Worm (Caenorhabditis elegans) whole organism, young adult: ENCODE measurements around the gene fbxb-117.

Source experiments
- Y53G8AR.9 ChIP-seq: fragments of 200-800 bp; sonication (Bioruptor generic); conservative IDR thresholded peaks from 2 replicates; pipeline ENCODE4 v1.3.6; 2022; ENCODE audit warnings: missing genetic modification reagents, missing genetic modification characterization, missing compliant biosample characterization
- hlh-12 ChIP-seq: sonication (generic microtip); optimal IDR thresholded peaks from 2 replicates; lab custom pipeline; 2016; ENCODE audit warnings: missing genetic modification characterization, missing compliant biosample characterization
- hrde-1 ChIP-seq: sonication (generic microtip); optimal IDR thresholded peaks from 2 replicates; lab custom pipeline; 2016; ENCODE audit warnings: missing genetic modification characterization, mild to moderate bottlenecking, missing compliant biosample characterization, moderate library complexity, missing genotype, missing genetic modification reagents, borderline replicate concordance
- nhr-120 ChIP-seq: fragments of 200-800 bp; sonication (Bioruptor generic); IDR thresholded peaks from 2 replicates; pipeline ENCODE4 v1.3.6; 2022; ENCODE audit warnings: missing genetic modification characterization, missing compliant biosample characterization
- pbrm-1 ChIP-seq: fragments of 200-800 bp; sonication (Bioruptor generic); IDR thresholded peaks from 2 replicates; pipeline ENCODE4 v1.3.6; 2022; ENCODE audit warnings: missing genetic modification reagents, missing genetic modification characterization, missing compliant biosample characterization
- sdz-38 ChIP-seq: sonication (generic microtip); optimal IDR thresholded peaks from 2 replicates; lab custom pipeline; 2016; ENCODE audit warnings: missing genotype, missing genetic modification characterization, missing compliant biosample characterization
- tbx-9 ChIP-seq: sonication (generic microtip); optimal IDR thresholded peaks from 2 replicates; lab custom pipeline; 2016; ENCODE audit warnings: borderline replicate concordance, missing genetic modification characterization, inconsistent platforms, missing compliant biosample characterization

- TF ChIP-seq tbx-9 (tag; lab: Kevin White, UChicago): no peak
- TF ChIP-seq hlh-12 (tag; lab: Kevin White, UChicago): no peak
- TF ChIP-seq Y53G8AR.9 (GFP tag; lab: Robert Waterston, UW): no peak
- no peak for TF ChIP-seq pbrm-1 (GFP tag; lab: Robert Waterston, UW)
- no peak for TF ChIP-seq hrde-1
- TF ChIP-seq sdz-38: no peak
- no peak for TF ChIP-seq nhr-120 (GFP tag; lab: Robert Waterston, UW)
These were observed 24.5 kb downstream of the fbxb-117 start, which contains the start of gene F55C9.15 for ce11 chrV:19306906-19307305.
